Fruit fly (Drosophila melanogaster) whole organism, embryonic: ENCODE data around the gene Cyp308a1.

Experiments
- Atf3 ChIP-seq: fragments of 200-800 bp; sonication (Bioruptor generic); optimal IDR thresholded peaks from 3 replicates; lab custom pipeline; 2016; ENCODE audit warnings: missing biosample characterization, missing genetic modification characterization
- Blimp-1 ChIP-seq: fragments of 200-800 bp; sonication (Bioruptor generic); optimal IDR thresholded peaks from 3 replicates; lab custom pipeline; 2018; ENCODE audit warnings: missing biosample characterization, missing genetic modification characterization, mild to moderate bottlenecking, moderate library complexity, missing genetic modification reagents
- CG11247 ChIP-seq: fragments of 200-800 bp; sonication (Bioruptor generic); IDR thresholded peaks from 2 replicates; pipeline ENCODE4 v1.3.6; 2022; ENCODE audit warnings: missing biosample characterization, missing genetic modification characterization
- CG11398 ChIP-seq: fragments of 200-800 bp; sonication (Bioruptor generic); optimal IDR thresholded peaks from 2 replicates; lab custom pipeline; 2016; ENCODE audit warnings: missing biosample characterization, missing genetic modification characterization
- CG15073 ChIP-seq: fragments of 200-800 bp; sonication (Bioruptor generic); optimal IDR thresholded peaks from 2 replicates; lab custom pipeline; 2016; ENCODE audit warnings: missing biosample characterization, missing genetic modification characterization
- CG15514 ChIP-seq: fragments of 200-800 bp; sonication (Bioruptor generic); optimal IDR thresholded peaks from 3 replicates; lab custom pipeline; 2017; ENCODE audit warnings: missing biosample characterization, missing genetic modification characterization, mild to moderate bottlenecking, moderate library complexity, missing genetic modification reagents
- CG16779 ChIP-seq: fragments of 200-800 bp; sonication (Bioruptor generic); IDR thresholded peaks from 2 replicates; pipeline ENCODE4 v1.3.6; 2022; ENCODE audit warnings: missing biosample characterization, missing genetic modification characterization
- CG3163 ChIP-seq: fragments of 200-800 bp; sonication (Bioruptor generic); optimal IDR thresholded peaks from 3 replicates; lab custom pipeline; 2016; ENCODE audit warnings: missing biosample characterization, missing genetic modification characterization
- CG5180 ChIP-seq: fragments of 200-800 bp; sonication (Bioruptor generic); optimal IDR thresholded peaks from 3 replicates; lab custom pipeline; 2017; ENCODE audit warnings: missing biosample characterization, missing genetic modification characterization, mild to moderate bottlenecking, moderate library complexity, missing genetic modification reagents
- D19A ChIP-seq: fragments of 200-800 bp; optimal IDR thresholded peaks from 3 replicates; lab custom pipeline; 2019; ENCODE audit warnings: missing biosample characterization, mild to moderate bottlenecking, missing genetic modification characterization, moderate library complexity
- Hr78 ChIP-seq, 2 experiments: fragments of 200-800 bp in 1 of 2; fragments of >200 bp in 1 of 2; sonication (Bioruptor generic) in 1 of 2; optimal IDR thresholded peaks; 2 replicates each; lab custom pipeline; 2017 to 2019; ENCODE audit warnings: missing biosample characterization in 2 of 2, missing genetic modification characterization in 2 of 2, mild to moderate bottlenecking in 1 of 2, moderate library complexity in 1 of 2
- Hsf ChIP-seq: fragments of 200-800 bp; sonication (Bioruptor generic); optimal IDR thresholded peaks from 3 replicates; lab custom pipeline; 2016; ENCODE audit warnings: missing biosample characterization, missing genetic modification characterization
- NfI ChIP-seq: fragments of 200-800 bp; sonication (Bioruptor generic); optimal IDR thresholded peaks from 3 replicates; lab custom pipeline; 2018; ENCODE audit warnings: missing biosample characterization, mild to moderate bottlenecking, missing genetic modification characterization, moderate library complexity
- Pdp1 ChIP-seq, 2 experiments: fragments of 200-800 bp; sonication (Bioruptor generic); optimal IDR thresholded peaks; 3 replicates each; lab custom pipeline; 2016; ENCODE audit warnings: missing biosample characterization in 2 of 2, missing genetic modification characterization in 2 of 2, mild to moderate bottlenecking in 1 of 2, moderate library complexity in 1 of 2
- Rfx ChIP-seq: fragments of 200-800 bp; sonication (Bioruptor generic); IDR thresholded peaks from 2 replicates; pipeline ENCODE4 v1.3.6; 2022; ENCODE audit warnings: missing biosample characterization, missing genetic modification characterization
- abd-A ChIP-seq: fragments of 200-800 bp; sonication (Bioruptor generic); optimal IDR thresholded peaks from 3 replicates; lab custom pipeline; 2019; ENCODE audit warnings: missing biosample characterization, mild to moderate bottlenecking, missing genetic modification characterization, moderate library complexity
- ash1 ChIP-seq: fragments of 200-800 bp; sonication (Bioruptor generic); optimal IDR thresholded peaks from 2 replicates; lab custom pipeline; 2018; ENCODE audit warnings: missing biosample characterization, mild to moderate bottlenecking, missing genetic modification characterization
- cg ChIP-seq: fragments of 200-800 bp; sonication (Bioruptor generic); optimal IDR thresholded peaks from 3 replicates; lab custom pipeline; 2019; ENCODE audit warnings: missing biosample characterization, mild to moderate bottlenecking, missing genetic modification characterization, moderate library complexity
- crol ChIP-seq: fragments of 200-800 bp; sonication (Bioruptor generic); IDR thresholded peaks from 2 replicates; pipeline ENCODE4 v1.3.6; 2022; ENCODE audit warnings: missing biosample characterization, missing genetic modification characterization
- jigr1 ChIP-seq: fragments of 200-800 bp; sonication (Bioruptor generic); IDR thresholded peaks from 3 replicates; pipeline ENCODE4 v1.3.6; 2022; ENCODE audit warnings: missing biosample characterization, missing genetic modification characterization
- ken ChIP-seq: fragments of 200-800 bp; sonication (Bioruptor generic); IDR thresholded peaks from 3 replicates; pipeline ENCODE4 v1.3.6; 2022; ENCODE audit warnings: missing biosample characterization, missing genetic modification characterization
- kni ChIP-seq: fragments of 200-800 bp; sonication (Bioruptor generic); optimal IDR thresholded peaks from 3 replicates; lab custom pipeline; 2017; ENCODE audit warnings: mild to moderate bottlenecking, missing biosample characterization, missing genetic modification reagents, missing genetic modification characterization
- lov ChIP-seq, 2 experiments: fragments of 200-800 bp in 1 of 2; fragments of >200 bp in 1 of 2; sonication (Bioruptor generic) in 1 of 2; IDR thresholded peaks in 1 of 2; optimal IDR thresholded peaks in 1 of 2; 2 replicates in 1 of 2; 3 replicates in 1 of 2; pipeline versions ENCODE4 v1.3.6 to Lab custom; 2017 to 2022; ENCODE audit warnings: missing biosample characterization in 1 of 2, missing genetic modification characterization in 1 of 2
- nerfin-1 ChIP-seq: fragments of 200-800 bp; sonication (Bioruptor generic); optimal IDR thresholded peaks from 3 replicates; lab custom pipeline; 2019; ENCODE audit warnings: missing biosample characterization, mild to moderate bottlenecking, missing genetic modification characterization, moderate library complexity
- sens ChIP-seq: fragments of 200-800 bp; sonication (Bioruptor generic); peaks from one replicate; lab custom pipeline; 2016; ENCODE audit warnings: missing biosample characterization, missing genetic modification characterization
- seq ChIP-seq: fragments of 200-800 bp; sonication (Bioruptor generic); IDR thresholded peaks from 2 replicates; pipeline ENCODE4 v1.3.6; 2022; ENCODE audit warnings: missing biosample characterization, missing genetic modification characterization
- sisA ChIP-seq: fragments of 200-800 bp; sonication (Bioruptor generic); IDR thresholded peaks from 2 replicates; pipeline ENCODE4 v1.3.6; 2022; ENCODE audit warnings: missing biosample characterization, missing genetic modification characterization
- sr ChIP-seq: fragments of 200-800 bp; sonication (Bioruptor generic); IDR thresholded peaks from 3 replicates; pipeline ENCODE4 v1.3.6; 2022; ENCODE audit warnings: missing biosample characterization, missing genetic modification characterization
- trh ChIP-seq: fragments of 200-800 bp; sonication (Bioruptor generic); optimal IDR thresholded peaks from 2 replicates; lab custom pipeline; 2016; ENCODE audit warnings: missing biosample characterization, missing genetic modification characterization
- ttk ChIP-seq: fragments of 200-800 bp; sonication (Bioruptor generic); IDR thresholded peaks from 2 replicates; pipeline ENCODE4 v2.1.2; 2022; ENCODE audit warnings: missing biosample characterization, missing genetic modification characterization
- usp ChIP-seq: fragments of >200 bp; optimal IDR thresholded peaks from 2 replicates; lab custom pipeline; 2017; ENCODE audit warnings: missing biosample characterization, missing genetic modification characterization

Gene Cyp308a1

dm6 chrX:18669811-18670477, 39.7 kb upstream of the Cyp308a1 start (continued):
- no peak for TF ChIP-seq nerfin-1 (tag; lab: Kevin White, UChicago)
- TF ChIP-seq lov (optimal IDR thresholded peaks at IDR 0.05; lab: Kevin White, UChicago), result no peak
- TF ChIP-seq lov (GFP tag; IDR thresholded peaks at IDR 0.05; lab: Robert Waterston, UW), result no peak
- no peak for TF ChIP-seq NfI
- peak; percentile 50 for TF ChIP-seq sisA (GFP tag; lab: Robert Waterston, UW)
- no peak for TF ChIP-seq Pdp1 (GFP tag; optimal IDR thresholded peaks at IDR 0.05; lab: Kevin White, UChicago)
- no peak for TF ChIP-seq trh
- TF ChIP-seq Atf3, result no peak
- TF ChIP-seq Rfx (GFP tag; lab: Robert Waterston, UW), result peak; percentile 29; the same call in 1 of the 2 replicates

dm6 chrX:18671545-18672174, 38.0 kb upstream of the Cyp308a1 start:
- TF ChIP-seq CG11247 (GFP tag; lab: Robert Waterston, UW), result no peak
- 0 out of 3 replicates have a peak, but pooled peaks have one; percentile 5 for TF ChIP-seq sr (GFP tag; lab: Robert Waterston, UW)
- peak; percentile 52; the same call in 1 of the 2 replicates for TF ChIP-seq crol (GFP tag; lab: Robert Waterston, UW)
- TF ChIP-seq, all 482 proteins: peak for 2

dm6 chrX:18672900-18673529, 36.6 kb upstream of the Cyp308a1 start:
- TF ChIP-seq cg (GFP tag; lab: Kevin White, UChicago), result peak; percentile 30
- peak; percentile 17 for TF ChIP-seq kni (GFP tag; lab: Kevin White, UChicago)
- TF ChIP-seq abd-A (tag; lab: Kevin White, UChicago), result peak; percentile 37
- peak; percentile 92 for TF ChIP-seq Blimp-1
- TF ChIP-seq CG11398 (GFP tag; lab: Kevin White, UChicago), result no peak
- no peak for TF ChIP-seq Hsf (GFP tag; lab: Kevin White, UChicago)
- peak; percentile 19 for TF ChIP-seq sens (GFP tag; lab: Kevin White, UChicago)
- no peak for TF ChIP-seq CG15073 (GFP tag; lab: Kevin White, UChicago)
- TF ChIP-seq D19A (tag; lab: Kevin White, UChicago), result no peak
- no peak for TF ChIP-seq usp (GFP tag; lab: Kevin White, UChicago)
- TF ChIP-seq CG5180, result peak; percentile 50
- no peak for TF ChIP-seq CG3163 (GFP tag; lab: Kevin White, UChicago)
- TF ChIP-seq Hr78 (GFP tag; optimal IDR thresholded peaks at IDR 0.05; lab: Kevin White, UChicago), result peak in 1 of 2 experiments; percentile 21
- no peak for TF ChIP-seq ash1 (GFP tag; lab: Kevin White, UChicago)

dm6 chrX:18675272-18675671, 34.4 kb upstream of the Cyp308a1 start:
- no peak for TF ChIP-seq ttk (GFP tag; lab: Robert Waterston, UW)
- no peak for TF ChIP-seq jigr1 (GFP tag; lab: Robert Waterston, UW)
- peak; percentile 56 for TF ChIP-seq crol (GFP tag; lab: Robert Waterston, UW)
- no peak for TF ChIP-seq seq (GFP tag; lab: Robert Waterston, UW)
- no peak for TF ChIP-seq CG15514 (GFP tag; lab: Kevin White, UChicago)
- TF ChIP-seq CG16779 (GFP tag; lab: Robert Waterston, UW), result no peak
- TF ChIP-seq cg (GFP tag; lab: Kevin White, UChicago), result peak; percentile 55
- peak; percentile 26 for TF ChIP-seq CG5180
- no peak for TF ChIP-seq ken (GFP tag; lab: Robert Waterston, UW)
- peak; percentile 12 for TF ChIP-seq kni (GFP tag; lab: Kevin White, UChicago)
- TF ChIP-seq Blimp-1, result peak; percentile 99
- TF ChIP-seq, all 482 proteins: peak for 5
